Fruit fly (Drosophila melanogaster): ENCODE measurements around the gene CG14692.

CG14692 gene

DNA sequence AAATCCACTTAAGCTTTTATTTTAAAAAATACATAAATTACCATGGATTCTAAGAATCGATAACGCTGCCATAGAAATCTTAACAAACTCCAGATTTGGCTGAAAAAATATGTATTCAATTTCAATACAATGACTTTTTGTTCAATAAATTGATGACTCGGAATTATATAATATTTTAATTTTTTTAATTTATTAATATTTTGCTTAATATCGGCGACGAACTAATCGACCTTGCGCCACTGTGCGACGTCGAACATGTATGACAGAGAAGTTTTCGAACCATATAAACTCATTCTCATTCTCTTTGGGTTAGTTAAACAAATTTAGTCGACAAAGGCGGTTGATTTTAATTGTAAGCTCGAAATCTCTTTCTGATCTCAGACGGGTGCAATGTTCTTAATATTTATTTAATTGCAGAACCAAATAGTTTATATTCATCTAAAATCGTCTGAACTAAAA is 45.8 kb upstream of the CG14692 start, which contains the start of gene CG42394 (continued):
- no peak for TF ChIP-seq B-H2 (GFP tag; optimal IDR thresholded peaks at IDR 0.05)
- no peak for TF ChIP-seq CG12769 (tag; optimal IDR thresholded peaks at IDR 0.05)
- peak; percentile 95 for TF ChIP-seq stc (GFP tag; IDR thresholded peaks at IDR 0.05)
- TF ChIP-seq Ets65A (GFP tag): peak; percentile 65
- peak; percentile 79 for TF ChIP-seq E2f2 (GFP tag; IDR thresholded peaks at IDR 0.05)
- TF ChIP-seq Hmr (GFP tag; optimal IDR thresholded peaks at IDR 0.05): peak; percentile 96
- TF ChIP-seq yki (optimal IDR thresholded peaks at IDR 0.05): no peak
- peak; percentile 85 for TF ChIP-seq MBD-R2 (GFP tag; IDR thresholded peaks at IDR 0.05)
- TF ChIP-seq Spps (tag; optimal IDR thresholded peaks at IDR 0.05): peak; percentile 96
- peak in 1 of 2 experiments; percentile 51 for TF ChIP-seq crp (GFP tag; optimal IDR thresholded peaks at IDR 0.05)
- peak; percentile 94 for TF ChIP-seq Ptx1 (GFP tag; IDR thresholded peaks at IDR 0.05)
- peak in 1 of 3 experiments; percentile 96 for TF ChIP-seq lola (GFP tag; optimal IDR thresholded peaks at IDR 0.05)
- TF ChIP-seq Kr (GFP tag; optimal IDR thresholded peaks at IDR 0.05): peak; percentile 43
- TF ChIP-seq sob (GFP tag; IDR thresholded peaks at IDR 0.05): peak; percentile 95
- TF ChIP-seq YL-1 (GFP tag; optimal IDR thresholded peaks at IDR 0.05): peak; percentile 80
- peak; percentile 47 for TF ChIP-seq fd64A (GFP tag; optimal IDR thresholded peaks at IDR 0.05)
- TF ChIP-seq CG8765 (GFP tag; IDR thresholded peaks at IDR 0.05): peak; percentile 89
- TF ChIP-seq esg (GFP tag; conservative IDR thresholded peaks at IDR 0.05): peak; percentile 88
- no peak for TF ChIP-seq luna (GFP tag; optimal IDR thresholded peaks at IDR 0.05)
- peak; percentile 91 for TF ChIP-seq Awh (GFP tag; IDR thresholded peaks at IDR 0.05)
- peak; percentile 30 for TF ChIP-seq pfk (GFP tag; optimal IDR thresholded peaks at IDR 0.05)
- TF ChIP-seq bbx (GFP tag; IDR thresholded peaks at IDR 0.05; ENCODE audit: partially characterized antibody): 0 out of 2 replicates have a peak, but pooled peaks have one; percentile 37
- TF ChIP-seq pnt (GFP tag; optimal IDR thresholded peaks at IDR 0.05): peak; percentile 56
- TF ChIP-seq salm (tag; optimal IDR thresholded peaks at IDR 0.05): peak; percentile 83
- peak; percentile 84 for TF ChIP-seq slou (GFP tag; optimal IDR thresholded peaks at IDR 0.05)
- peak; percentile 69 for TF ChIP-seq mam (GFP tag; optimal IDR thresholded peaks at IDR 0.05)
- TF ChIP-seq Taf1 (GFP tag; IDR thresholded peaks at IDR 0.05): peak; percentile 84
- TF ChIP-seq ewg (GFP tag; optimal IDR thresholded peaks at IDR 0.05): peak; percentile 84
- TF ChIP-seq Hsf (GFP tag; optimal IDR thresholded peaks at IDR 0.05): peak; percentile 84
- TF ChIP-seq CG2678 (tag; optimal IDR thresholded peaks at IDR 0.05): peak; percentile 97
- TF ChIP-seq CG1792 (GFP tag; optimal IDR thresholded peaks at IDR 0.05): peak; percentile 47
- TF ChIP-seq Doc2 (GFP tag; IDR thresholded peaks at IDR 0.05): no peak
- TF ChIP-seq CG12155 (GFP tag; optimal IDR thresholded peaks at IDR 0.05): peak; percentile 86
- TF ChIP-seq CG17361 (GFP tag; IDR thresholded peaks at IDR 0.05): peak; percentile 99
- TF ChIP-seq Sry-δ (GFP tag; optimal IDR thresholded peaks at IDR 0.05): peak; percentile 19
- peak; percentile 90 for TF ChIP-seq CG11723 (GFP tag; optimal IDR thresholded peaks at IDR 0.05)
- TF ChIP-seq seq (GFP tag; IDR thresholded peaks at IDR 0.05): peak; percentile 93
- TF ChIP-seq caup (GFP tag; optimal IDR thresholded peaks at IDR 0.05; ENCODE audit: severe bottlenecking): peak; percentile 95
- no peak for TF ChIP-seq tna (GFP tag; IDR thresholded peaks at IDR 0.05; ENCODE audit: partially characterized antibody)
- peak; percentile 89 for TF ChIP-seq CG2120 (GFP tag; optimal IDR thresholded peaks at IDR 0.05)
- TF ChIP-seq CG10979 (tag; optimal IDR thresholded peaks at IDR 0.05): peak; percentile 98
- peak; percentile 37 for TF ChIP-seq maf-S (GFP tag; optimal IDR thresholded peaks at IDR 0.05)
- no peak for TF ChIP-seq gro (GFP tag; optimal IDR thresholded peaks at IDR 0.05)
- peak; percentile 94 for TF ChIP-seq Vsx1 (GFP tag; optimal IDR thresholded peaks at IDR 0.05)
- TF ChIP-seq Ravus (GFP tag; IDR thresholded peaks at IDR 0.05): peak; percentile 84
- TF ChIP-seq CG3995 (GFP tag; optimal IDR thresholded peaks at IDR 0.05): no peak
- no peak for TF ChIP-seq CG14965 (GFP tag; optimal IDR thresholded peaks at IDR 0.05; ENCODE audit: borderline replicate concordance)
- no peak for TF ChIP-seq hb (GFP tag; IDR thresholded peaks at IDR 0.05; ENCODE audit: partially characterized antibody)
- TF ChIP-seq CG9876 (GFP tag; optimal IDR thresholded peaks at IDR 0.05): no peak
- peak; percentile 74 for TF ChIP-seq ro (GFP tag; IDR thresholded peaks at IDR 0.05)
- peak; percentile 95 for TF ChIP-seq cwo (GFP tag; optimal IDR thresholded peaks at IDR 0.05)
